Worm (Caenorhabditis elegans) whole organism, L3 larva: Measurements from ENCODE around the gene fig-1.

ENCODE experiments used
- R02D3.7 ChIP-seq: fragments of 150-350 bp; optimal IDR thresholded peaks from 2 replicates; lab custom pipeline; 2014; ENCODE audit warnings: missing biosample characterization, missing genetic modification characterization
- ZK546.5 ChIP-seq: sonication (generic microtip); optimal IDR thresholded peaks from 2 replicates; lab custom pipeline; 2017; ENCODE audit warnings: missing biosample characterization, missing genetic modification characterization
- aly-2 ChIP-seq: fragments of 150-350 bp; optimal IDR thresholded peaks from 2 replicates; lab custom pipeline; 2014; ENCODE audit warnings: missing biosample characterization, missing genetic modification characterization
- ama-1 ChIP-seq: fragments of 150-350 bp; optimal IDR thresholded peaks from 2 replicates; lab custom pipeline; 2018
- ceh-16 ChIP-seq: sonication (generic microtip); optimal IDR thresholded peaks from 2 replicates; lab custom pipeline; 2017; ENCODE audit warnings: missing biosample characterization, missing genetic modification characterization
- ceh-28 ChIP-seq: fragments of 150-350 bp; optimal IDR thresholded peaks from 2 replicates; lab custom pipeline; 2014; ENCODE audit warnings: missing biosample characterization, missing genetic modification reagents, missing genetic modification characterization
- ceh-82 ChIP-seq: fragments of 150-350 bp; optimal IDR thresholded peaks from 2 replicates; lab custom pipeline; 2014; ENCODE audit warnings: missing biosample characterization, missing genetic modification characterization
- ceh-9 ChIP-seq: sonication (generic microtip); optimal IDR thresholded peaks from 2 replicates; lab custom pipeline; 2018; ENCODE audit warnings: missing biosample characterization, missing genetic modification characterization
- daf-12 ChIP-seq: fragments of 150-350 bp; optimal IDR thresholded peaks from 2 replicates; lab custom pipeline; 2014; ENCODE audit warnings: missing biosample characterization, missing genetic modification reagents, missing genetic modification characterization
- egl-27 ChIP-seq: sonication (generic microtip); optimal IDR thresholded peaks from 4 replicates; lab custom pipeline; 2017; ENCODE audit warnings: missing biosample characterization, missing genetic modification reagents, missing genetic modification characterization
- egl-5 ChIP-seq: fragments of 150-350 bp; optimal IDR thresholded peaks from 2 replicates; lab custom pipeline; 2017; ENCODE audit warnings: missing biosample characterization, missing genetic modification reagents, missing genetic modification characterization, inconsistent platforms
- elt-1 ChIP-seq: fragments of 150-350 bp; optimal IDR thresholded peaks from 2 replicates; lab custom pipeline; 2014; ENCODE audit warnings: missing biosample characterization, missing genetic modification characterization
- elt-2 ChIP-seq: sonication (generic microtip); optimal IDR thresholded peaks from 2 replicates; lab custom pipeline; 2016; ENCODE audit warnings: missing genetic modification reagents, mild to moderate bottlenecking, missing genetic modification characterization, missing compliant biosample characterization
- elt-3 ChIP-seq, 3 experiments: fragments of 150-350 bp in 1 of 3; sonication (generic microtip) in 2 of 3; optimal IDR thresholded peaks; 2 replicates in 2 of 3; 4 replicates in 1 of 3; lab custom pipeline; 2014 to 2017; ENCODE audit warnings: missing biosample characterization in 3 of 3, missing genetic modification characterization in 3 of 3
- eor-1 ChIP-seq, 2 experiments: fragments of 150-350 bp; optimal IDR thresholded peaks; 2 replicates each; lab custom pipeline; 2014 to 2018; ENCODE audit warnings: missing biosample characterization in 2 of 2, missing genetic modification characterization in 2 of 2
- fkh-10 ChIP-seq: sonication (generic microtip); optimal IDR thresholded peaks from 2 replicates; lab custom pipeline; 2017; ENCODE audit warnings: missing biosample characterization, missing genetic modification reagents, missing genetic modification characterization
- fkh-2 ChIP-seq: fragments of 150-350 bp; optimal IDR thresholded peaks from 2 replicates; lab custom pipeline; 2014; ENCODE audit warnings: missing biosample characterization, missing genetic modification reagents, missing genetic modification characterization
- fos-1 ChIP-seq: fragments of 150-350 bp; optimal IDR thresholded peaks from 2 replicates; lab custom pipeline; 2014; ENCODE audit warnings: missing biosample characterization, missing genetic modification characterization
- hmg-11 ChIP-seq: sonication (generic microtip); optimal IDR thresholded peaks from 2 replicates; lab custom pipeline; 2016; ENCODE audit warnings: missing genetic modification characterization, missing compliant biosample characterization
- jun-1 ChIP-seq: fragments of 150-350 bp; optimal IDR thresholded peaks from 2 replicates; lab custom pipeline; 2014; ENCODE audit warnings: missing biosample characterization, missing genetic modification reagents, missing genetic modification characterization
- lin-15B ChIP-seq: fragments of 150-350 bp; optimal IDR thresholded peaks from 2 replicates; lab custom pipeline; 2014; ENCODE audit warnings: missing biosample characterization, missing genetic modification characterization
- lin-39 ChIP-seq: fragments of 150-350 bp; optimal IDR thresholded peaks from 2 replicates; lab custom pipeline; 2018; ENCODE audit warnings: missing biosample characterization, missing genetic modification reagents, missing genetic modification characterization
- lsy-12 ChIP-seq: sonication (generic microtip); optimal IDR thresholded peaks from 2 replicates; lab custom pipeline; 2016; ENCODE audit warnings: mild to moderate bottlenecking, missing genetic modification characterization, missing compliant biosample characterization
- mdl-1 ChIP-seq: fragments of 150-350 bp; optimal IDR thresholded peaks from 2 replicates; lab custom pipeline; 2014; ENCODE audit warnings: missing biosample characterization, missing genetic modification characterization
- mml-1 ChIP-seq: fragments of 150-350 bp; sonication (generic microtip); optimal IDR thresholded peaks from 3 replicates; lab custom pipeline; 2014; ENCODE audit warnings: missing biosample characterization, missing genetic modification characterization
- nfya-1 ChIP-seq: sonication (generic microtip); optimal IDR thresholded peaks from 2 replicates; lab custom pipeline; 2017; ENCODE audit warnings: missing genetic modification characterization, mild to moderate bottlenecking, missing compliant biosample characterization, antibody characterized with exemption, moderate library complexity; ENCODE audit not compliant: insufficient read depth
- nhr-11 ChIP-seq: fragments of 150-350 bp; optimal IDR thresholded peaks from 2 replicates; lab custom pipeline; 2014; ENCODE audit warnings: missing biosample characterization, missing genetic modification characterization
- nhr-12 ChIP-seq: fragments of 150-350 bp; optimal IDR thresholded peaks from 2 replicates; lab custom pipeline; 2014; ENCODE audit warnings: missing biosample characterization, missing genetic modification characterization
- nhr-23 ChIP-seq: fragments of 150-350 bp; optimal IDR thresholded peaks from 2 replicates; lab custom pipeline; 2014; ENCODE audit warnings: missing biosample characterization, missing genetic modification reagents, missing genetic modification characterization
- nhr-237 ChIP-seq: fragments of 150-350 bp; optimal IDR thresholded peaks from 2 replicates; lab custom pipeline; 2014; ENCODE audit warnings: missing biosample characterization, missing genetic modification characterization
- nhr-25 ChIP-seq: sonication (generic microtip); optimal IDR thresholded peaks from 2 replicates; lab custom pipeline; 2017; ENCODE audit warnings: missing biosample characterization, missing genetic modification characterization
- nhr-28 ChIP-seq: fragments of 150-350 bp; optimal IDR thresholded peaks from 2 replicates; lab custom pipeline; 2014; ENCODE audit warnings: missing biosample characterization, missing genetic modification characterization
- nhr-43 ChIP-seq: sonication (generic microtip); optimal IDR thresholded peaks from 2 replicates; lab custom pipeline; 2016; ENCODE audit warnings: mild to moderate bottlenecking, missing genetic modification characterization, missing compliant biosample characterization; ENCODE audit not compliant: poor library complexity, severe bottlenecking
- nhr-67 ChIP-seq: fragments of 150-350 bp; optimal IDR thresholded peaks from 2 replicates; lab custom pipeline; 2014; ENCODE audit warnings: missing biosample characterization, missing genetic modification characterization
- nhr-76 ChIP-seq: fragments of 150-350 bp; sonication (generic microtip); optimal IDR thresholded peaks from 5 replicates; lab custom pipeline; 2014; ENCODE audit warnings: missing biosample characterization, missing genetic modification characterization
- nhr-77 ChIP-seq: fragments of 150-350 bp; optimal IDR thresholded peaks from 2 replicates; lab custom pipeline; 2014; ENCODE audit warnings: missing biosample characterization, missing genetic modification characterization
- pha-4 ChIP-seq: fragments of 150-350 bp; optimal IDR thresholded peaks from 2 replicates; lab custom pipeline; 2014; ENCODE audit warnings: missing biosample characterization, missing genetic modification reagents, missing genetic modification characterization
- skn-1 ChIP-seq: fragments of 150-350 bp; optimal IDR thresholded peaks from 2 replicates; lab custom pipeline; 2014; ENCODE audit warnings: missing biosample characterization, missing genetic modification characterization
- ztf-11 ChIP-seq: fragments of 150-350 bp; optimal IDR thresholded peaks from 2 replicates; lab custom pipeline; 2014; ENCODE audit warnings: missing biosample characterization, missing genetic modification characterization
- ztf-4 ChIP-seq: fragments of 150-350 bp; optimal IDR thresholded peaks from 2 replicates; lab custom pipeline; 2014; ENCODE audit warnings: missing biosample characterization, missing genetic modification characterization

The fig-1 gene

DNA sequence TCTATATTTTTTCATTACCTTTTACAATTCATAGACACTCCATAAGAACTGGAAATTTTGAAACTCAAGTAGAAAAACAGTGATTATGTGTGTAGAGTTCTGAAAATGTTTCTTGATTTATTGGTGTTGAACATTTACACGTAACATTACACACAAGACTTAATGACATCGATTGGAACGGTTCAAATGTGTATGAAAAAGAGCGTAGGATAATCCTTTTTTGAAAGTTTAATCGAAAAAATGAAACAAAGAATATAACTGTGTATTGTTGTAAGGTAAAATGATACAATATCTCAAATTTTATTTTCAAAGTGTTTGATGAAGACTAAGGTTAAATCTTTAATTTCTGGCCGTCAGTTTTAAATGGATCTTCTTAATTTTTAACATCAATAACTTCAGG, at the start of gene fig-1:
Gene fig-1, minus strand, starts transcription at position 101 of the 400 bp plus-strand sequence.
- TF ChIP-seq nhr-43 (tag; lab: Kevin White, UChicago) (no peak), ama-1 (lab: Kevin White, UChicago) (no peak), nhr-11 (tag; lab: Kevin White, UChicago) (no peak), ztf-11 (tag; lab: Kevin White, UChicago) (no peak), daf-12 (tag; lab: Kevin White, UChicago) (no peak), ceh-28 (tag; lab: Kevin White, UChicago) (no peak)

- TF ChIP-seq pha-4 (tag; lab: Kevin White, UChicago), result no peak
- TF ChIP-seq mdl-1 (tag; lab: Kevin White, UChicago), result no peak
- no peak for TF ChIP-seq eor-1 (tag; optimal IDR thresholded peaks at IDR 0.05; lab: Kevin White, UChicago)
- TF ChIP-seq mml-1 (tag; lab: Kevin White, UChicago), result no peak
- TF ChIP-seq nhr-12 (tag; lab: Kevin White, UChicago), result no peak
- no peak for TF ChIP-seq aly-2 (tag; lab: Kevin White, UChicago)
- no peak for TF ChIP-seq nhr-11 (tag; lab: Kevin White, UChicago)
- TF ChIP-seq nhr-77 (tag; lab: Kevin White, UChicago), result no peak
- TF ChIP-seq fos-1, result no peak
- TF ChIP-seq hmg-11 (tag; lab: Kevin White, UChicago), result no peak
- no peak for TF ChIP-seq skn-1
Measured at ce11 chrV:11030675-11031074, 49.7 kb upstream of the fig-1 start.

DNA sequence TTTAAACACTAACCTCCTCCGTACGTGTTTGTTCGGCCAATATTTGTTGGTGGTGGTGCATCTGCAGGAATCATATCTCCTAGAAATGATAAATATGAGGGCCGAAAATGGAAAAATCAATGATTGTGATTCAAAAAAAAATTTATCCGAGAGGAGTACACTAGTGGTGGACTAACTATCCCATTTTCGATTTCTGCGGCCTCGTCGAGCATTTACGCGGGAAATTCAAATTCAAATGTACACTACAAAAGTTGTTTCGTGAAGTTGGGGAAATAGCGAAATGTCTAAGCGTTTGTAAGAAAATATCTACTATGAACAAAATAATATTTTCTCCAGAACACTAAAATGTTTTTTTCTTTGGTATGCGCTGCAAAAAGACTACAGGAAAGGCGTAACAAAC, 48.3 kb upstream of the fig-1 start:
- TF ChIP-seq nhr-43 (tag; lab: Kevin White, UChicago) (peak; percentile 84), hmg-11 (tag; lab: Kevin White, UChicago) (peak; percentile 29), fkh-2 (tag; lab: Kevin White, UChicago) (no peak), ceh-28 (tag; lab: Kevin White, UChicago) (peak; percentile 43), fkh-10 (GFP tag; lab: Kevin White, UChicago) (no peak), elt-3 (tag; optimal IDR thresholded peaks at IDR 0.05; lab: Kevin White, UChicago) (no peak), lin-15B (tag; lab: Kevin White, UChicago) (peak; percentile 59), nhr-25 (peak; percentile 23), nhr-76 (tag; lab: Kevin White, UChicago) (no peak), nhr-28 (tag; lab: Kevin White, UChicago) (no peak), lsy-12 (tag; lab: Kevin White, UChicago) (peak; percentile 30), ceh-82 (tag; lab: Kevin White, UChicago) (no peak), elt-2 (tag; lab: Kevin White, UChicago) (peak; percentile 18), egl-27 (tag; lab: Kevin White, UChicago) (no peak), skn-1 (no peak), eor-1 (tag; optimal IDR thresholded peaks at IDR 0.05; lab: Kevin White, UChicago) (no peak), ceh-16 (tag; lab: Kevin White, UChicago) (no peak), jun-1 (tag; lab: Kevin White, UChicago) (peak; percentile 12), nhr-23 (tag; lab: Kevin White, UChicago) (peak; percentile 69), nhr-11 (tag; lab: Kevin White, UChicago) (no peak), mdl-1 (tag; lab: Kevin White, UChicago) (no peak), ztf-4 (tag; lab: Kevin White, UChicago) (no peak), egl-5 (tag; lab: Kevin White, UChicago) (no peak), lin-39 (tag; lab: Kevin White, UChicago) (peak; percentile 32), pha-4 (tag; lab: Kevin White, UChicago) (peak; percentile 74), nhr-67 (tag; lab: Kevin White, UChicago) (no peak), elt-1 (no peak), ztf-11 (tag; lab: Kevin White, UChicago) (no peak), nfya-1 (tag; lab: Kevin White, UChicago) (peak; percentile 27), fos-1 (no peak), nhr-237 (tag; lab: Kevin White, UChicago) (no peak), aly-2 (tag; lab: Kevin White, UChicago) (no peak), ZK546.5 (tag; lab: Kevin White, UChicago) (no peak), R02D3.7 (tag; lab: Kevin White, UChicago) (no peak), ceh-9 (tag; lab: Kevin White, UChicago) (no peak)
